Worm (Caenorhabditis elegans): ENCODE results near the gene irld-52.
"Not testable (repeated sequence)": the region's sequence is repeated elsewhere in the genome, so short reads cannot be mapped to it uniquely, and the experiment has no call there.

Gene irld-52

ce11 chrV:15752049-15752448 lies 27.4 kb upstream of the irld-52 start, which contains the start of gene str-43:
Gene str-43 (minus strand): TSS chrV:15752149.
- TF ChIP-seq ztf-29 (GFP tag; IDR thresholded peaks at IDR 0.05) (no peak), tab-1 (GFP tag; IDR thresholded peaks at IDR 0.05) (no peak), flt-1 (GFP tag; IDR thresholded peaks at IDR 0.05) (no peak), cog-1 (tag; optimal IDR thresholded peaks at IDR 0.05) (no peak), med-1 (GFP tag; optimal IDR thresholded peaks at IDR 0.05; ENCODE audit: insufficient read depth) (no peak), T22C8.4 (GFP tag; IDR thresholded peaks at IDR 0.05) (no peak), ztf-23 (GFP tag; IDR thresholded peaks at IDR 0.05) (no peak), klf-2 (GFP tag; conservative IDR thresholded peaks at IDR 0.05) (no peak), ref-1 (GFP tag; conservative IDR thresholded peaks at IDR 0.05) (no peak)

- not testable (repeated sequence) for TF ChIP-seq ztf-23 (GFP tag; IDR thresholded peaks at IDR 0.05); klf-2 (GFP tag; conservative IDR thresholded peaks at IDR 0.05); ref-1 (GFP tag; conservative IDR thresholded peaks at IDR 0.05)
Measured at ce11 chrV:15752941-15753340, 26.5 kb upstream of the irld-52 start, which contains the start of gene str-5. Gene str-5 (plus strand): TSS chrV:15753241.

- TF ChIP-seq flt-1 (GFP tag; IDR thresholded peaks at IDR 0.05); ztf-29 (GFP tag; IDR thresholded peaks at IDR 0.05); klf-2 (GFP tag; conservative IDR thresholded peaks at IDR 0.05): not testable (repeated sequence)
Measured at ce11 chrV:15754731-15755130, 24.7 kb upstream of the irld-52 start, which contains the start of gene str-8. Gene str-8 (plus strand): TSS chrV:15755031.

ce11 chrV:15757645-15758044 lies 21.8 kb upstream of the irld-52 start:
- TF ChIP-seq flt-1 (GFP tag; IDR thresholded peaks at IDR 0.05), result no peak
- TF ChIP-seq T22C8.4 (GFP tag; IDR thresholded peaks at IDR 0.05), result no peak
- no peak for TF ChIP-seq ztf-23 (GFP tag; IDR thresholded peaks at IDR 0.05)
- TF ChIP-seq ref-1 (GFP tag; conservative IDR thresholded peaks at IDR 0.05), result no peak
- TF ChIP-seq klf-2 (GFP tag; conservative IDR thresholded peaks at IDR 0.05), result no peak
- TF ChIP-seq ztf-29 (GFP tag; IDR thresholded peaks at IDR 0.05), result no peak
- TF ChIP-seq tab-1 (GFP tag; IDR thresholded peaks at IDR 0.05), result no peak
- TF ChIP-seq med-1 (GFP tag; optimal IDR thresholded peaks at IDR 0.05; ENCODE audit: insufficient read depth), result no peak
- TF ChIP-seq cog-1 (tag; optimal IDR thresholded peaks at IDR 0.05), result no peak

- no peak for TF ChIP-seq flt-1 (GFP tag; IDR thresholded peaks at IDR 0.05)
- no peak for TF ChIP-seq T22C8.4 (GFP tag; IDR thresholded peaks at IDR 0.05)
- no peak for TF ChIP-seq klf-2 (GFP tag; conservative IDR thresholded peaks at IDR 0.05)
- TF ChIP-seq ref-1 (GFP tag; conservative IDR thresholded peaks at IDR 0.05), result no peak
- TF ChIP-seq tab-1 (GFP tag; IDR thresholded peaks at IDR 0.05), result no peak
- TF ChIP-seq cog-1 (tag; optimal IDR thresholded peaks at IDR 0.05), result no peak
- TF ChIP-seq ztf-23 (GFP tag; IDR thresholded peaks at IDR 0.05), result no peak
- no peak for TF ChIP-seq ztf-29 (GFP tag; IDR thresholded peaks at IDR 0.05)
- no peak for TF ChIP-seq med-1 (GFP tag; optimal IDR thresholded peaks at IDR 0.05; ENCODE audit: insufficient read depth)
Measured at ce11 chrV:15758449-15758848, 21.0 kb upstream of the irld-52 start, which contains the start of gene str-9. Gene str-9 (plus strand): TSS chrV:15758749.

- TF ChIP-seq med-1 (GFP tag; optimal IDR thresholded peaks at IDR 0.05; ENCODE audit: insufficient read depth) (no peak), klf-2 (GFP tag; conservative IDR thresholded peaks at IDR 0.05) (0 out of 2 replicates have a peak, but pooled peaks have one; percentile 54), flt-1 (GFP tag; IDR thresholded peaks at IDR 0.05) (peak; percentile 67; the same call in 1 of the 2 replicates), ztf-23 (GFP tag; IDR thresholded peaks at IDR 0.05) (0 out of 2 replicates have a peak, but pooled peaks have one; percentile 53), tab-1 (GFP tag; IDR thresholded peaks at IDR 0.05) (no peak), cog-1 (tag; optimal IDR thresholded peaks at IDR 0.05) (peak; percentile 38), T22C8.4 (GFP tag; IDR thresholded peaks at IDR 0.05) (no peak)
Measured at ce11 chrV:15766122-15766594, 13.3 kb upstream of the irld-52 start, which contains the start of the genes haf-3 and F57A10.2. Gene haf-3 (minus strand): TSS chrV:15766172. Gene F57A10.2 (plus strand): TSS chrV:15766575.

ce11 chrV:15767385-15767784 lies 12.1 kb upstream of the irld-52 start:
- TF ChIP-seq ref-1 (GFP tag; conservative IDR thresholded peaks at IDR 0.05) (0 out of 2 replicates have a peak, but pooled peaks have one; percentile 11), flt-1 (GFP tag; IDR thresholded peaks at IDR 0.05) (peak; percentile 39; the same call in 1 of the 2 replicates), tab-1 (GFP tag; IDR thresholded peaks at IDR 0.05) (peak; percentile 75), T22C8.4 (GFP tag; IDR thresholded peaks at IDR 0.05) (peak; percentile 22; the same call in 1 of the 2 replicates), ztf-23 (GFP tag; IDR thresholded peaks at IDR 0.05) (0 out of 2 replicates have a peak, but pooled peaks have one; percentile 57)

ce11 chrV:15769072-15769471 lies 10.4 kb upstream of the irld-52 start, which contains the start of gene F57A10.4:
Gene F57A10.4 (plus strand): TSS chrV:15769438.
- no peak for TF ChIP-seq ztf-23 (GFP tag; IDR thresholded peaks at IDR 0.05)
- TF ChIP-seq ztf-29 (GFP tag; IDR thresholded peaks at IDR 0.05), result no peak

ce11 chrV:15773141-15773540 lies 6.3 kb upstream of the irld-52 start, which contains the start of gene nhr-60:
Gene nhr-60 (minus strand): TSS chrV:15773241.
- TF ChIP-seq ref-1 (GFP tag; conservative IDR thresholded peaks at IDR 0.05) (no peak), T22C8.4 (GFP tag; IDR thresholded peaks at IDR 0.05) (no peak)

- TF ChIP-seq ztf-23 (GFP tag; IDR thresholded peaks at IDR 0.05), result no peak
- TF ChIP-seq flt-1 (GFP tag; IDR thresholded peaks at IDR 0.05), result no peak
- TF ChIP-seq klf-2 (GFP tag; conservative IDR thresholded peaks at IDR 0.05), result no peak
- TF ChIP-seq ref-1 (GFP tag; conservative IDR thresholded peaks at IDR 0.05), result no peak
- TF ChIP-seq cog-1 (tag; optimal IDR thresholded peaks at IDR 0.05), result no peak
- no peak for TF ChIP-seq med-1 (GFP tag; optimal IDR thresholded peaks at IDR 0.05; ENCODE audit: insufficient read depth)
- no peak for TF ChIP-seq ztf-29 (GFP tag; IDR thresholded peaks at IDR 0.05)
- TF ChIP-seq tab-1 (GFP tag; IDR thresholded peaks at IDR 0.05), result no peak
- no peak for TF ChIP-seq T22C8.4 (GFP tag; IDR thresholded peaks at IDR 0.05)
Measured at ce11 chrV:15773941-15774340, 5.5 kb upstream of the irld-52 start.
